Worm (Caenorhabditis elegans): ENCODE measurements around the gene lido-4.

ce11 chrX:17093199-17093598 lies 14.4 kb downstream of the lido-4 start, which contains the start of gene C08A9.3:
- TF ChIP-seq aly-1 (tag; optimal IDR thresholded peaks at IDR 0.05) (no peak), ama-1 (optimal IDR thresholded peaks at IDR 0.05) (no peak), flt-1 (GFP tag; IDR thresholded peaks at IDR 0.05) (no peak), B0310.2 (tag; optimal IDR thresholded peaks at IDR 0.05) (no peak), hmbx-1 (tag; optimal IDR thresholded peaks at IDR 0.05) (no peak), tbx-37 (GFP tag; conservative IDR thresholded peaks at IDR 0.05) (no peak), ceh-13 (GFP tag; optimal IDR thresholded peaks at IDR 0.05) (no peak), pes-1 (GFP tag; IDR thresholded peaks at IDR 0.05) (no peak)
